Worm (Caenorhabditis elegans) whole organism, L3 larva: ENCODE results near the gene srh-270.

Experiments
- ceh-82 ChIP-seq: fragments of 150-350 bp; optimal IDR thresholded peaks from 2 replicates; lab custom pipeline; 2014; ENCODE audit warnings: missing biosample characterization, missing genetic modification characterization
- ceh-9 ChIP-seq: sonication (generic microtip); optimal IDR thresholded peaks from 2 replicates; lab custom pipeline; 2018; ENCODE audit warnings: missing biosample characterization, missing genetic modification characterization
- egl-5 ChIP-seq: fragments of 150-350 bp; optimal IDR thresholded peaks from 2 replicates; lab custom pipeline; 2017; ENCODE audit warnings: missing biosample characterization, missing genetic modification reagents, missing genetic modification characterization, inconsistent platforms
- elt-1 ChIP-seq: fragments of 150-350 bp; optimal IDR thresholded peaks from 2 replicates; lab custom pipeline; 2014; ENCODE audit warnings: missing biosample characterization, missing genetic modification characterization
- elt-2 ChIP-seq: sonication (generic microtip); optimal IDR thresholded peaks from 2 replicates; lab custom pipeline; 2016; ENCODE audit warnings: missing genetic modification reagents, mild to moderate bottlenecking, missing genetic modification characterization, missing compliant biosample characterization
- elt-3 ChIP-seq, 3 experiments: fragments of 150-350 bp in 1 of 3; sonication (generic microtip) in 2 of 3; optimal IDR thresholded peaks; 2 replicates in 2 of 3; 4 replicates in 1 of 3; lab custom pipeline; 2014 to 2017; ENCODE audit warnings: missing biosample characterization in 3 of 3, missing genetic modification characterization in 3 of 3
- fkh-10 ChIP-seq: sonication (generic microtip); optimal IDR thresholded peaks from 2 replicates; lab custom pipeline; 2017; ENCODE audit warnings: missing biosample characterization, missing genetic modification reagents, missing genetic modification characterization
- fos-1 ChIP-seq: fragments of 150-350 bp; optimal IDR thresholded peaks from 2 replicates; lab custom pipeline; 2014; ENCODE audit warnings: missing biosample characterization, missing genetic modification characterization
- jun-1 ChIP-seq: fragments of 150-350 bp; optimal IDR thresholded peaks from 2 replicates; lab custom pipeline; 2014; ENCODE audit warnings: missing biosample characterization, missing genetic modification reagents, missing genetic modification characterization
- lin-39 ChIP-seq: fragments of 150-350 bp; optimal IDR thresholded peaks from 2 replicates; lab custom pipeline; 2018; ENCODE audit warnings: missing biosample characterization, missing genetic modification reagents, missing genetic modification characterization
- mdl-1 ChIP-seq: fragments of 150-350 bp; optimal IDR thresholded peaks from 2 replicates; lab custom pipeline; 2014; ENCODE audit warnings: missing biosample characterization, missing genetic modification characterization
- nfya-1 ChIP-seq: sonication (generic microtip); optimal IDR thresholded peaks from 2 replicates; lab custom pipeline; 2017; ENCODE audit warnings: missing genetic modification characterization, mild to moderate bottlenecking, missing compliant biosample characterization, antibody characterized with exemption, moderate library complexity; ENCODE audit not compliant: insufficient read depth
- snpc-4 ChIP-seq: fragments of 150-350 bp; optimal IDR thresholded peaks from 2 replicates; lab custom pipeline; 2014; ENCODE audit warnings: missing biosample characterization, missing genetic modification characterization
- unc-39 ChIP-seq: sonication (generic microtip); optimal IDR thresholded peaks from 4 replicates; lab custom pipeline; 2017; ENCODE audit warnings: missing biosample characterization, missing genetic modification characterization

DNA sequence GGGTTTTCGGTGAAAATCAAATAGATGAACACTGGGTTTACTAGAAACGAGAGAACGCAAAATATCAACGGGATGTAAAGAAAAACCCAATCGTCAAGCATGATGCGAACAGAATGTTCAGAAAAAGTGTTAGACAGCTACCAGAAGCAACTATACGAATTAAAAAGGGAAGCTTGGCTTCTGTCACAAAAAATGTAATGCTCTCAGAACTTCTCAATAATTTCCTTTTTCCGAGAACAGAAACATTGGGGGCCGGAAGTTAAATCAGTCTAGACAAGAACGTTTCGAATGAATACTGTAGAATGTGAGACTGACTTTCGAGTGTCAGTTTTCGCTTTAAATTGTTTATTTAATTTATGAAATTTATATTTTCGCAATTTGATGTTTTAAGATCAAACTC, 1.7 kb downstream of the srh-270 start, which contains the start of gene srj-54:
- TF ChIP-seq egl-5: no peak
- TF ChIP-seq unc-39 (tag; lab: Kevin White, UChicago): no peak
- no peak for TF ChIP-seq fkh-10 (GFP tag; lab: Kevin White, UChicago)
- no peak for TF ChIP-seq lin-39 (tag; lab: Kevin White, UChicago)
- TF ChIP-seq elt-1 (tag; lab: Kevin White, UChicago): no peak
- TF ChIP-seq ceh-9 (tag; lab: Kevin White, UChicago): no peak
- TF ChIP-seq ceh-82 (tag; lab: Kevin White, UChicago): no peak
- no peak for TF ChIP-seq jun-1 (tag; lab: Kevin White, UChicago)
- no peak for TF ChIP-seq snpc-4 (tag; lab: Kevin White, UChicago)
- TF ChIP-seq nfya-1 (tag; lab: Kevin White, UChicago): no peak
- no peak for TF ChIP-seq mdl-1 (tag; lab: Kevin White, UChicago)
- no peak for TF ChIP-seq fos-1 (tag; lab: Kevin White, UChicago)
- TF ChIP-seq elt-2 (tag; lab: Kevin White, UChicago): no peak
- TF ChIP-seq elt-3 (tag; optimal IDR thresholded peaks at IDR 0.05; lab: Kevin White, UChicago): no peak
